Worm (Caenorhabditis elegans) whole organism, L4 larva: ENCODE measurements around the gene aqp-1.

ENCODE experiments used
- D1046.2 ChIP-seq: fragments of 200-800 bp; sonication (Bioruptor generic); IDR thresholded peaks from 2 replicates; pipeline ENCODE4 v1.3.6; 2022; ENCODE audit warnings: missing genetic modification characterization, missing compliant biosample characterization
- F10B5.3 ChIP-seq: sonication (generic microtip); optimal IDR thresholded peaks from 2 replicates; lab custom pipeline; 2016; ENCODE audit warnings: mild to moderate bottlenecking, missing genetic modification characterization, missing compliant biosample characterization
- F26F4.8 ChIP-seq: fragments of 200-800 bp; sonication (Bioruptor generic); conservative IDR thresholded peaks from 2 replicates; pipeline ENCODE4 v1.3.6; 2022; ENCODE audit warnings: missing genetic modification characterization, missing compliant biosample characterization
- T20F7.1 ChIP-seq: fragments of 200-800 bp; sonication (Bioruptor generic); optimal IDR thresholded peaks from 2 replicates; lab custom pipeline; 2018; ENCODE audit warnings: mild to moderate bottlenecking, missing genetic modification characterization, missing compliant biosample characterization
- Y48G9A.11 ChIP-seq: fragments of 200-800 bp; sonication (Bioruptor generic); IDR thresholded peaks from 2 replicates; pipeline ENCODE4 v1.3.6; 2022; ENCODE audit warnings: missing genetic modification reagents, missing genetic modification characterization, missing compliant biosample characterization
- Y5F2A.4 ChIP-seq: fragments of 200-800 bp; sonication (Bioruptor generic); optimal IDR thresholded peaks from 2 replicates; lab custom pipeline; 2018; ENCODE audit warnings: mild to moderate bottlenecking, missing genetic modification characterization, missing compliant biosample characterization
- ZK546.5 ChIP-seq, 2 experiments: sonication (generic microtip); optimal IDR thresholded peaks; 2 replicates each; lab custom pipeline; 2017; ENCODE audit warnings: missing biosample characterization in 2 of 2, missing genetic modification characterization in 2 of 2
- aly-2 ChIP-seq: sonication (generic microtip); optimal IDR thresholded peaks from 2 replicates; lab custom pipeline; 2018; ENCODE audit warnings: missing biosample characterization, missing genetic modification characterization
- ceh-28 ChIP-seq: fragments of 150-350 bp; optimal IDR thresholded peaks from 2 replicates; lab custom pipeline; 2014; ENCODE audit warnings: missing biosample characterization, missing genetic modification reagents, missing genetic modification characterization
- ceh-62 ChIP-seq: sonication (generic microtip); optimal IDR thresholded peaks from 2 replicates; lab custom pipeline; 2017; ENCODE audit warnings: missing biosample characterization, missing genetic modification characterization
- ceh-82 ChIP-seq: sonication (generic microtip); optimal IDR thresholded peaks from 2 replicates; lab custom pipeline; 2017; ENCODE audit warnings: missing biosample characterization, missing genetic modification characterization
- cey-2 ChIP-seq: sonication (generic microtip); optimal IDR thresholded peaks from 3 replicates; lab custom pipeline; 2017; ENCODE audit warnings: missing genetic modification characterization, mild to moderate bottlenecking, missing compliant biosample characterization, antibody characterized with exemption, borderline replicate concordance; ENCODE audit not compliant: insufficient read depth
- daf-16 ChIP-seq, 3 experiments: sonication (generic microtip); optimal IDR thresholded peaks; 2 replicates each; lab custom pipeline; 2016 to 2017; ENCODE audit warnings: missing genetic modification characterization in 3 of 3, missing genetic modification reagents in 3 of 3, mild to moderate bottlenecking in 2 of 3, missing compliant biosample characterization in 2 of 3, missing biosample characterization in 1 of 3, moderate library complexity in 1 of 3
- daf-8 ChIP-seq: fragments of 200-800 bp; sonication (Bioruptor generic); IDR thresholded peaks from 2 replicates; pipeline ENCODE4 v1.3.6; 2022; ENCODE audit warnings: missing genetic modification characterization, missing compliant biosample characterization
- dmd-6 ChIP-seq: fragments of 200-800 bp; sonication (Bioruptor generic); IDR thresholded peaks from 2 replicates; pipeline ENCODE4 v1.3.6; 2022; ENCODE audit warnings: missing genetic modification reagents, missing genetic modification characterization, missing compliant biosample characterization
- dmd-9 ChIP-seq: fragments of 200-800 bp; sonication (Bioruptor generic); IDR thresholded peaks from 2 replicates; pipeline ENCODE4 v1.3.6; 2022; ENCODE audit warnings: missing genetic modification reagents, missing genetic modification characterization, missing compliant biosample characterization
- dpl-1 ChIP-seq: fragments of 150-350 bp; optimal IDR thresholded peaks from 2 replicates; lab custom pipeline; 2014; ENCODE audit warnings: missing biosample characterization, missing genetic modification reagents, missing genetic modification characterization
- dve-1 ChIP-seq: sonication (generic microtip); optimal IDR thresholded peaks from 2 replicates; lab custom pipeline; 2017; ENCODE audit warnings: antibody characterized with exemption, mild to moderate bottlenecking, missing genetic modification characterization, missing compliant biosample characterization; ENCODE audit not compliant: insufficient read depth
- hif-1 ChIP-seq, 2 experiments: sonication (generic microtip); optimal IDR thresholded peaks; 2 replicates each; lab custom pipeline; 2016 to 2017; ENCODE audit warnings: missing compliant biosample characterization in 2 of 2, missing genetic modification characterization in 2 of 2, missing genetic modification reagents in 2 of 2, missing genotype in 2 of 2, mild to moderate bottlenecking in 1 of 2
- hlh-11 ChIP-seq: fragments of 200-800 bp; sonication (Bioruptor generic); optimal IDR thresholded peaks from 2 replicates; lab custom pipeline; 2018; ENCODE audit warnings: mild to moderate bottlenecking, missing genetic modification characterization, missing compliant biosample characterization
- hlh-30 ChIP-seq: sonication (generic microtip); optimal IDR thresholded peaks from 2 replicates; lab custom pipeline; 2017; ENCODE audit warnings: antibody characterized with exemption, mild to moderate bottlenecking, missing genetic modification characterization, missing compliant biosample characterization; ENCODE audit not compliant: insufficient read depth
- lin-13 ChIP-seq: fragments of 150-350 bp; optimal IDR thresholded peaks from 2 replicates; lab custom pipeline; 2014; ENCODE audit warnings: missing biosample characterization, missing genetic modification reagents, missing genetic modification characterization
- lin-39 ChIP-seq: fragments of 150-350 bp; optimal IDR thresholded peaks from 2 replicates; lab custom pipeline; 2014; ENCODE audit warnings: missing biosample characterization, missing genetic modification reagents, missing genetic modification characterization
- madf-5 ChIP-seq, 2 experiments: fragments of 200-800 bp; sonication (Bioruptor generic); IDR thresholded peaks; 2 replicates each; pipeline ENCODE4 v1.3.6; 2022; ENCODE audit warnings: missing compliant biosample characterization in 2 of 2, missing genetic modification characterization in 2 of 2
- madf-9 ChIP-seq: fragments of 200-800 bp; sonication (Bioruptor generic); conservative IDR thresholded peaks from 2 replicates; pipeline ENCODE4 v1.3.6; 2022; ENCODE audit warnings: missing genetic modification reagents, missing genetic modification characterization, missing compliant biosample characterization
- nhr-11 ChIP-seq: fragments of 150-350 bp; optimal IDR thresholded peaks from 2 replicates; lab custom pipeline; 2014; ENCODE audit warnings: missing biosample characterization, missing genetic modification characterization
- nhr-111 ChIP-seq: fragments of 200-800 bp; sonication (Bioruptor generic); optimal IDR thresholded peaks from 2 replicates; lab custom pipeline; 2018; ENCODE audit warnings: mild to moderate bottlenecking, missing genetic modification characterization, missing compliant biosample characterization
- nhr-25 ChIP-seq: sonication (generic microtip); optimal IDR thresholded peaks from 2 replicates; lab custom pipeline; 2017; ENCODE audit warnings: missing genetic modification characterization, mild to moderate bottlenecking, missing compliant biosample characterization, antibody characterized with exemption, moderate library complexity, borderline replicate concordance; ENCODE audit not compliant: insufficient read depth
- nhr-28 ChIP-seq: fragments of 150-350 bp; optimal IDR thresholded peaks from 2 replicates; lab custom pipeline; 2014; ENCODE audit warnings: missing biosample characterization, missing genetic modification characterization
- nhr-41 ChIP-seq: fragments of 200-800 bp; sonication (Bioruptor generic); IDR thresholded peaks from 2 replicates; pipeline ENCODE4 v1.3.6; 2022; ENCODE audit warnings: missing genetic modification reagents, missing genetic modification characterization, missing compliant biosample characterization
- nhr-42 ChIP-seq: fragments of 200-800 bp; sonication (Bioruptor generic); IDR thresholded peaks from 2 replicates; pipeline ENCODE4 v1.3.6; 2022; ENCODE audit warnings: missing genetic modification characterization, missing compliant biosample characterization
- pha-4 ChIP-seq, 2 experiments: fragments of 150-350 bp in 1 of 2; fragments of 200-800 bp in 1 of 2; sonication (Bioruptor generic) in 1 of 2; IDR thresholded peaks in 1 of 2; optimal IDR thresholded peaks in 1 of 2; 2 replicates each; pipeline versions ENCODE4 v1.3.6 to Lab custom; 2014 to 2022; ENCODE audit warnings: missing genetic modification characterization in 2 of 2, missing genetic modification reagents in 2 of 2, missing biosample characterization in 1 of 2, missing compliant biosample characterization in 1 of 2
- pqm-1 ChIP-seq: sonication (generic microtip); optimal IDR thresholded peaks from 2 replicates; lab custom pipeline; 2017; ENCODE audit warnings: missing biosample characterization, missing genetic modification characterization
- spr-3 ChIP-seq: fragments of 200-800 bp; sonication (Bioruptor generic); optimal IDR thresholded peaks from 2 replicates; lab custom pipeline; 2018; ENCODE audit warnings: mild to moderate bottlenecking, missing genetic modification characterization, missing compliant biosample characterization
- unc-62 ChIP-seq, 3 experiments: fragments of 150-350 bp in 1 of 3; sonication (generic microtip); optimal IDR thresholded peaks in 2 of 3; peaks in 1 of 3; 1 replicate in 1 of 3; 2 replicates in 2 of 3; lab custom pipeline; 2014 to 2017; ENCODE audit warnings: missing biosample characterization in 3 of 3, missing genetic modification characterization in 3 of 3, missing genetic modification reagents in 3 of 3, missing genotype in 1 of 3
- zfp-3 ChIP-seq: fragments of 200-800 bp; sonication (Bioruptor generic); conservative IDR thresholded peaks from 2 replicates; pipeline ENCODE4 v1.3.6; 2022; ENCODE audit warnings: missing genetic modification reagents, missing genetic modification characterization, missing compliant biosample characterization
- zip-11 ChIP-seq: fragments of 200-800 bp; sonication (Bioruptor generic); IDR thresholded peaks from 2 replicates; pipeline ENCODE4 v1.3.6; 2022; ENCODE audit warnings: missing genetic modification characterization, missing compliant biosample characterization

aqp-1 gene

ce11 chrII:7211280-7211679 is 26.9 kb downstream of the aqp-1 start, which contains the start of gene E04F6.8:
Gene E04F6.8, minus strand, starts transcription at chrII:7211380.
- TF ChIP-seq lin-13, result no peak
- peak; percentile 38 for TF ChIP-seq hlh-30
- peak in 1 of 2 experiments; percentile 75 for TF ChIP-seq daf-16 (GFP tag; optimal IDR thresholded peaks at IDR 0.05; lab: Kevin White, UChicago)
- TF ChIP-seq daf-16 (tag; optimal IDR thresholded peaks at IDR 0.05; lab: Kevin White, UChicago), result no peak
- peak; percentile 8 for TF ChIP-seq nhr-11 (tag; lab: Kevin White, UChicago)
- TF ChIP-seq cey-2 (tag; lab: Kevin White, UChicago), result no peak
- no peak for TF ChIP-seq ceh-62 (tag; lab: Kevin White, UChicago)

ce11 chrII:7210187-7210586 is 28.0 kb downstream of the aqp-1 start, which contains the start of gene E04F6.15:
Gene E04F6.15, minus strand, starts transcription at chrII:7210287.
- TF ChIP-seq T20F7.1 (GFP tag; lab: Kevin White, UChicago) (peak; percentile 10), madf-5 (GFP tag; IDR thresholded peaks at IDR 0.05; lab: Robert Waterston, UW) (no peak), dve-1 (tag; lab: Kevin White, UChicago) (peak; percentile 31), dmd-6 (peak; percentile 47; the same call in 1 of the 2 replicates)

- TF ChIP-seq spr-3 (GFP tag; lab: Kevin White, UChicago) (no peak), dmd-9 (GFP tag; lab: Robert Waterston, UW) (no peak), Y5F2A.4 (no peak), daf-16 (GFP tag; optimal IDR thresholded peaks at IDR 0.05; lab: Kevin White, UChicago) (no peak), daf-16 (tag; optimal IDR thresholded peaks at IDR 0.05; lab: Kevin White, UChicago) (peak; percentile 70), pqm-1 (tag; lab: Kevin White, UChicago) (peak; percentile 47), zip-11 (GFP tag; lab: Robert Waterston, UW) (no peak), dmd-6 (peak; percentile 36; the same call in 1 of the 2 replicates), F10B5.3 (tag; lab: Kevin White, UChicago) (no peak), F26F4.8 (GFP tag; lab: Robert Waterston, UW) (no peak), ceh-82 (tag; lab: Kevin White, UChicago) (no peak), pha-4 (GFP tag; IDR thresholded peaks at IDR 0.05; lab: Robert Waterston, UW) (no peak), pha-4 (tag; optimal IDR thresholded peaks at IDR 0.05; lab: Kevin White, UChicago) (no peak), Y48G9A.11 (GFP tag; lab: Robert Waterston, UW) (no peak), hlh-11 (peak; percentile 20), nhr-28 (peak; percentile 34), dve-1 (tag; lab: Kevin White, UChicago) (peak; percentile 58)
Observed at ce11 chrII:7208184-7208583, 30.0 kb downstream of the aqp-1 start, which contains the start of gene dhs-7. Gene dhs-7, minus strand, starts transcription at chrII:7208460.

ce11 chrII:7207649-7208048 is 30.5 kb downstream of the aqp-1 start:
- TF ChIP-seq unc-62 (GFP tag; optimal IDR thresholded peaks at IDR 0.05 in 1 of 2; lab: Kevin White, UChicago), result peak in 1 of 2 experiments; percentile 90
- TF ChIP-seq unc-62 (tag; optimal IDR thresholded peaks at IDR 0.05; lab: Kevin White, UChicago), result no peak
- TF ChIP-seq madf-9 (GFP tag; lab: Robert Waterston, UW), result no peak

ce11 chrII:7205388-7205787 is 32.8 kb downstream of the aqp-1 start, which contains the start of gene srd-59:
Gene srd-59, plus strand, starts transcription at chrII:7205688.
- TF ChIP-seq D1046.2 (no peak), nhr-42 (no peak), pha-4 (GFP tag; IDR thresholded peaks at IDR 0.05; lab: Robert Waterston, UW) (no peak), pha-4 (tag; optimal IDR thresholded peaks at IDR 0.05; lab: Kevin White, UChicago) (no peak), Y5F2A.4 (no peak), nhr-25 (tag; lab: Kevin White, UChicago) (no peak), dve-1 (tag; lab: Kevin White, UChicago) (no peak)

ce11 chrII:7204951-7205350 is 33.2 kb downstream of the aqp-1 start, which contains the start of gene srd-58:
Gene srd-58, minus strand, starts transcription at chrII:7205051.
- TF ChIP-seq ZK546.5 (tag; optimal IDR thresholded peaks at IDR 0.05; lab: Kevin White, UChicago), result no peak
- no peak for TF ChIP-seq dmd-9 (GFP tag; lab: Robert Waterston, UW)
- TF ChIP-seq daf-8 (GFP tag; lab: Robert Waterston, UW), result no peak
- no peak for TF ChIP-seq nhr-41
- TF ChIP-seq aly-2 (tag; lab: Kevin White, UChicago), result no peak
- no peak for TF ChIP-seq spr-3 (GFP tag; lab: Kevin White, UChicago)
- no peak for TF ChIP-seq hlh-30
- no peak for TF ChIP-seq hif-1 (tag; optimal IDR thresholded peaks at IDR 0.05; lab: Kevin White, UChicago)
- no peak for TF ChIP-seq lin-39 (tag; lab: Kevin White, UChicago)
- no peak for TF ChIP-seq dpl-1 (GFP tag; lab: Kevin White, UChicago)
- no peak for TF ChIP-seq pha-4 (GFP tag; IDR thresholded peaks at IDR 0.05; lab: Robert Waterston, UW)
- no peak for TF ChIP-seq pha-4 (tag; optimal IDR thresholded peaks at IDR 0.05; lab: Kevin White, UChicago)
- no peak for TF ChIP-seq ceh-28 (tag; lab: Kevin White, UChicago)
- TF ChIP-seq zfp-3, result no peak
- TF ChIP-seq D1046.2, result no peak
- TF ChIP-seq nhr-111, result no peak
